Fruit fly (Drosophila melanogaster) whole organism, embryonic: ENCODE results near the gene mask.

Experiments
- Adf1 ChIP-seq: fragments of 200-800 bp; sonication (Bioruptor generic); IDR thresholded peaks from 2 replicates; pipeline ENCODE4 v1.3.6; 2022; ENCODE audit warnings: missing biosample characterization, missing genetic modification characterization
- Blimp-1 ChIP-seq: fragments of 200-800 bp; sonication (Bioruptor generic); optimal IDR thresholded peaks from 3 replicates; lab custom pipeline; 2018; ENCODE audit warnings: missing biosample characterization, missing genetic modification characterization, mild to moderate bottlenecking, moderate library complexity, missing genetic modification reagents
- CG11695 ChIP-seq: fragments of 200-800 bp; sonication (Bioruptor generic); IDR thresholded peaks from 3 replicates; pipeline ENCODE4 v1.3.6; 2022; ENCODE audit warnings: missing biosample characterization, missing genetic modification characterization
- CG13287 ChIP-seq: fragments of 200-800 bp; sonication (Bioruptor generic); IDR thresholded peaks from 2 replicates; pipeline ENCODE4 v1.3.6; 2022; ENCODE audit warnings: missing biosample characterization, missing genetic modification characterization; ENCODE audit not compliant: partially characterized antibody
- CG14965 ChIP-seq: fragments of 200-800 bp; sonication (Bioruptor generic); optimal IDR thresholded peaks from 2 replicates; lab custom pipeline; 2016; ENCODE audit warnings: missing biosample characterization, missing genetic modification characterization, borderline replicate concordance
- CG16863 ChIP-seq: fragments of 200-800 bp; sonication (Bioruptor generic); optimal IDR thresholded peaks from 3 replicates; lab custom pipeline; 2016; ENCODE audit warnings: missing biosample characterization, missing genetic modification characterization
- CG17186 ChIP-seq: fragments of 200-800 bp; sonication (Bioruptor generic); optimal IDR thresholded peaks from 3 replicates; lab custom pipeline; 2017; ENCODE audit warnings: missing biosample characterization, missing genetic modification reagents, missing genetic modification characterization
- CG17361 ChIP-seq: fragments of 200-800 bp; sonication (Bioruptor generic); IDR thresholded peaks from 3 replicates; pipeline ENCODE4 v1.3.6; 2022; ENCODE audit warnings: missing biosample characterization, missing genetic modification characterization
- CG30403 ChIP-seq: fragments of 200-800 bp; sonication (Bioruptor generic); optimal IDR thresholded peaks from 3 replicates; lab custom pipeline; 2016; ENCODE audit warnings: missing biosample characterization, missing genetic modification characterization
- CG31224 ChIP-seq: fragments of 200-800 bp; sonication (Bioruptor generic); IDR thresholded peaks from 2 replicates; pipeline ENCODE4 v1.3.6; 2022; ENCODE audit warnings: missing biosample characterization, missing genetic modification characterization
- CG3163 ChIP-seq: fragments of 200-800 bp; sonication (Bioruptor generic); optimal IDR thresholded peaks from 3 replicates; lab custom pipeline; 2016; ENCODE audit warnings: missing biosample characterization, missing genetic modification characterization
- CG3726 ChIP-seq: fragments of 200-800 bp; sonication (Bioruptor generic); IDR thresholded peaks from 3 replicates; pipeline ENCODE4, ENCODE4 v1.3.6; 2022; ENCODE audit warnings: missing biosample characterization, missing genetic modification characterization
- CG4360 ChIP-seq: fragments of 200-800 bp; sonication (Bioruptor generic); IDR thresholded peaks from 2 replicates; pipeline ENCODE4 v1.3.6; 2022; ENCODE audit warnings: missing biosample characterization, missing genetic modification characterization
- CG7556 ChIP-seq: fragments of 200-800 bp; sonication (Bioruptor generic); optimal IDR thresholded peaks from 2 replicates; lab custom pipeline; 2017; ENCODE audit warnings: missing biosample characterization, mild to moderate bottlenecking, missing genetic modification characterization
- CG7963 ChIP-seq: fragments of 200-800 bp; sonication (Bioruptor generic); IDR thresholded peaks from 3 replicates; pipeline ENCODE4 v1.3.6; 2022; ENCODE audit warnings: missing biosample characterization, missing genetic modification characterization; ENCODE audit not compliant: partially characterized antibody
- CG8290 ChIP-seq, 3 experiments: fragments of 200-800 bp; sonication (Bioruptor generic); optimal IDR thresholded peaks; 2 replicates each; lab custom pipeline; 2016 to 2019; ENCODE audit warnings: missing biosample characterization in 3 of 3, missing genetic modification characterization in 3 of 3, mild to moderate bottlenecking in 2 of 3, moderate library complexity in 1 of 3
- CG9609 ChIP-seq: fragments of 200-800 bp; sonication (Bioruptor generic); optimal IDR thresholded peaks from 3 replicates; lab custom pipeline; 2016; ENCODE audit warnings: missing biosample characterization, missing genetic modification characterization
- CG9727 ChIP-seq: fragments of 200-800 bp; sonication (Bioruptor generic); optimal IDR thresholded peaks from 3 replicates; lab custom pipeline; 2017; ENCODE audit warnings: missing biosample characterization, mild to moderate bottlenecking, missing genetic modification characterization
- Ets65A ChIP-seq: fragments of 200-800 bp; sonication (Bioruptor generic); peaks from one replicate; lab custom pipeline; 2016; ENCODE audit warnings: missing biosample characterization, missing genetic modification characterization
- Fer1 ChIP-seq: fragments of 200-800 bp; sonication (Bioruptor generic); optimal IDR thresholded peaks from 2 replicates; lab custom pipeline; 2017; ENCODE audit warnings: missing biosample characterization, mild to moderate bottlenecking, missing genetic modification characterization
- HLH54F ChIP-seq: fragments of 200-800 bp; sonication (Bioruptor generic); optimal IDR thresholded peaks from 3 replicates; lab custom pipeline; 2016; ENCODE audit warnings: missing biosample characterization, missing genetic modification characterization
- Hr78 ChIP-seq, 2 experiments: fragments of 200-800 bp in 1 of 2; fragments of >200 bp in 1 of 2; sonication (Bioruptor generic) in 1 of 2; optimal IDR thresholded peaks; 2 replicates each; lab custom pipeline; 2017 to 2019; ENCODE audit warnings: missing biosample characterization in 2 of 2, missing genetic modification characterization in 2 of 2, mild to moderate bottlenecking in 1 of 2, moderate library complexity in 1 of 2
- Lhr ChIP-seq: fragments of 200-800 bp; sonication (Bioruptor generic); optimal IDR thresholded peaks from 3 replicates; lab custom pipeline; 2017; ENCODE audit warnings: mild to moderate bottlenecking, missing biosample characterization, missing genetic modification reagents, missing genetic modification characterization
- MESR4 ChIP-seq: fragments of 200-800 bp; sonication (Bioruptor generic); optimal IDR thresholded peaks from 2 replicates; lab custom pipeline; 2018; ENCODE audit warnings: missing biosample characterization, mild to moderate bottlenecking, missing genetic modification characterization, moderate library complexity
- NfI ChIP-seq: fragments of 200-800 bp; sonication (Bioruptor generic); optimal IDR thresholded peaks from 3 replicates; lab custom pipeline; 2018; ENCODE audit warnings: missing biosample characterization, mild to moderate bottlenecking, missing genetic modification characterization, moderate library complexity
- Sin3A ChIP-seq: fragments of >200 bp; optimal IDR thresholded peaks from 2 replicates; lab custom pipeline; 2018
- Six4 ChIP-seq: fragments of 200-800 bp; sonication (Bioruptor generic); optimal IDR thresholded peaks from 2 replicates; lab custom pipeline; 2016; ENCODE audit warnings: missing biosample characterization, missing genetic modification characterization
- aop ChIP-seq: fragments of 200-800 bp; sonication (Bioruptor generic); IDR thresholded peaks from 2 replicates; pipeline ENCODE4 v1.3.6; 2022; ENCODE audit warnings: missing biosample characterization, missing genetic modification characterization
- cg ChIP-seq: fragments of 200-800 bp; sonication (Bioruptor generic); optimal IDR thresholded peaks from 3 replicates; lab custom pipeline; 2019; ENCODE audit warnings: missing biosample characterization, mild to moderate bottlenecking, missing genetic modification characterization, moderate library complexity
- chif ChIP-seq, 2 experiments: fragments of 200-800 bp; sonication (Bioruptor generic); optimal IDR thresholded peaks; 3 replicates each; lab custom pipeline; 2016; ENCODE audit warnings: missing biosample characterization in 2 of 2, missing genetic modification characterization in 2 of 2
- crol ChIP-seq: fragments of 200-800 bp; sonication (Bioruptor generic); IDR thresholded peaks from 2 replicates; pipeline ENCODE4 v1.3.6; 2022; ENCODE audit warnings: missing biosample characterization, missing genetic modification characterization
- crp ChIP-seq, 2 experiments: fragments of 200-800 bp; sonication (Bioruptor generic); optimal IDR thresholded peaks; 2 replicates in 1 of 2; 3 replicates in 1 of 2; lab custom pipeline; 2017; ENCODE audit warnings: missing biosample characterization in 2 of 2, missing genetic modification characterization in 2 of 2, mild to moderate bottlenecking in 1 of 2, moderate library complexity in 1 of 2
- esg ChIP-seq: fragments of 200-800 bp; sonication (Bioruptor generic); conservative IDR thresholded peaks from 2 replicates; pipeline ENCODE4 v1.3.6; 2022; ENCODE audit warnings: missing biosample characterization, missing genetic modification characterization
- ftz-f1 ChIP-seq: fragments of 200-800 bp; sonication (Bioruptor generic); optimal IDR thresholded peaks from 2 replicates; lab custom pipeline; 2016; ENCODE audit warnings: missing biosample characterization, missing genetic modification characterization
- hkb ChIP-seq, 2 experiments: fragments of 200-800 bp in 1 of 2; fragments of >200 bp in 1 of 2; sonication (Bioruptor generic) in 1 of 2; IDR thresholded peaks in 1 of 2; optimal IDR thresholded peaks in 1 of 2; 2 replicates each; pipeline versions ENCODE4 v1.3.6 to Lab custom; 2017 to 2022; ENCODE audit warnings: missing biosample characterization in 1 of 2, missing genetic modification characterization in 1 of 2
- lola ChIP-seq, 3 experiments: fragments of >200 bp in 2 of 3; fragments of 200-800 bp in 1 of 3; sonication (Bioruptor generic) in 1 of 3; optimal IDR thresholded peaks; 2 replicates each; lab custom pipeline; 2017 to 2019; ENCODE audit warnings: missing biosample characterization in 3 of 3, missing genetic modification characterization in 3 of 3, mild to moderate bottlenecking in 1 of 3, moderate library complexity in 1 of 3
- p53 ChIP-seq: fragments of 200-800 bp; sonication (Bioruptor generic); optimal IDR thresholded peaks from 2 replicates; lab custom pipeline; 2016; ENCODE audit warnings: missing biosample characterization, missing genetic modification characterization
- scrt ChIP-seq: fragments of 200-800 bp; sonication (Bioruptor generic); optimal IDR thresholded peaks from 2 replicates; lab custom pipeline; 2018; ENCODE audit warnings: missing biosample characterization, mild to moderate bottlenecking, missing genetic modification characterization, moderate library complexity
- so ChIP-seq: fragments of 200-800 bp; sonication (Bioruptor generic); IDR thresholded peaks from 3 replicates; pipeline ENCODE4 v1.3.6; 2022; ENCODE audit warnings: missing biosample characterization, missing genetic modification characterization
- zen2 ChIP-seq: fragments of 200-800 bp; sonication (Bioruptor generic); IDR thresholded peaks from 3 replicates; pipeline ENCODE4 v1.3.6; 2022; ENCODE audit warnings: missing biosample characterization, missing genetic modification characterization; ENCODE audit not compliant: partially characterized antibody

mask gene

dm6 chr3R:24259278-24260040 lies 29.1 kb downstream of the mask start (continued):
- no peak for TF ChIP-seq Sin3A
- TF ChIP-seq p53: peak; percentile 68
- TF ChIP-seq Fer1 (GFP tag; lab: Kevin White, UChicago): peak; percentile 89
- TF ChIP-seq NfI (GFP tag; lab: Kevin White, UChicago): peak; percentile 89
- TF ChIP-seq CG16863 (GFP tag; lab: Kevin White, UChicago): peak; percentile 89
- no peak for TF ChIP-seq cg
- peak; percentile 58 for TF ChIP-seq CG17186 (GFP tag; lab: Kevin White, UChicago)
- TF ChIP-seq HLH54F (GFP tag; lab: Kevin White, UChicago): peak; percentile 87
- peak; percentile 89 to 91 for TF ChIP-seq chif (GFP tag; optimal IDR thresholded peaks at IDR 0.05; lab: Kevin White, UChicago)
- TF ChIP-seq CG13287: 0 out of 2 replicates have a peak, but pooled peaks have one; percentile 13
- TF ChIP-seq, all 482 proteins: peak for 413

dm6 chr3R:24260041-24260379 lies 29.6 kb downstream of the mask start:
- 0 out of 2 replicates have a peak, but pooled peaks have one; percentile 39 for TF ChIP-seq CG4360
- peak; percentile 67 for TF ChIP-seq CG8290 (GFP tag; optimal IDR thresholded peaks at IDR 0.05; lab: Kevin White, UChicago)
- TF ChIP-seq CG8290 (tag; optimal IDR thresholded peaks at IDR 0.05; lab: Kevin White, UChicago): no peak
- TF ChIP-seq CG7963 (GFP tag; lab: Robert Waterston, UW): no peak
- TF ChIP-seq CG31224 (GFP tag; lab: Robert Waterston, UW): no peak
- peak in 1 of 2 experiments; percentile 42 for TF ChIP-seq crp (GFP tag; optimal IDR thresholded peaks at IDR 0.05; lab: Kevin White, UChicago)
- peak; percentile 64 for TF ChIP-seq Lhr (GFP tag; lab: Kevin White, UChicago)
- 0 out of 2 replicates have a peak, but pooled peaks have one; percentile 1 for TF ChIP-seq aop (GFP tag; lab: Robert Waterston, UW)
- TF ChIP-seq CG7556: peak; percentile 59
- TF ChIP-seq CG9609 (GFP tag; lab: Kevin White, UChicago): peak; percentile 88
- TF ChIP-seq CG14965 (GFP tag; lab: Kevin White, UChicago): peak; percentile 30
- TF ChIP-seq Ets65A (GFP tag; lab: Kevin White, UChicago): peak; percentile 96
- no peak for TF ChIP-seq CG16863 (GFP tag; lab: Kevin White, UChicago)
- TF ChIP-seq CG3726: peak; percentile 1; the same call in 1 of the 3 replicates
- TF ChIP-seq hkb (optimal IDR thresholded peaks at IDR 0.05; lab: Kevin White, UChicago): no peak
- 0 out of 2 replicates have a peak, but pooled peaks have one; percentile 4 for TF ChIP-seq hkb (GFP tag; IDR thresholded peaks at IDR 0.05; lab: Robert Waterston, UW)
- peak; percentile 85 for TF ChIP-seq ftz-f1 (GFP tag; lab: Kevin White, UChicago)
- TF ChIP-seq esg: no peak
- peak; percentile 1; the same call in 1 of the 3 replicates for TF ChIP-seq so
- TF ChIP-seq Six4 (GFP tag; lab: Kevin White, UChicago): no peak
- TF ChIP-seq lola (GFP tag; optimal IDR thresholded peaks at IDR 0.05; lab: Kevin White, UChicago): peak in 1 of 3 experiments; percentile 16
- no peak for TF ChIP-seq Blimp-1 (GFP tag; lab: Kevin White, UChicago)
- TF ChIP-seq CG9727: peak; percentile 54
- peak; percentile 47; the same call in 1 of the 2 replicates for TF ChIP-seq crol (GFP tag; lab: Robert Waterston, UW)
- peak in 1 of 2 experiments; percentile 6 for TF ChIP-seq Hr78 (GFP tag; optimal IDR thresholded peaks at IDR 0.05; lab: Kevin White, UChicago)
- TF ChIP-seq Adf1: no peak
- peak; percentile 66 for TF ChIP-seq CG3163 (GFP tag; lab: Kevin White, UChicago)
- no peak for TF ChIP-seq zen2 (GFP tag; lab: Robert Waterston, UW)
- TF ChIP-seq CG17361: peak; percentile 56; the same call in 1 of the 3 replicates
- no peak for TF ChIP-seq scrt (GFP tag; lab: Kevin White, UChicago)
- TF ChIP-seq CG30403 (GFP tag; lab: Kevin White, UChicago): peak; percentile 7
- TF ChIP-seq MESR4 (GFP tag; lab: Kevin White, UChicago): peak; percentile 32
- TF ChIP-seq CG11695 (GFP tag; lab: Robert Waterston, UW): 0 out of 3 replicates have a peak, but pooled peaks have one; percentile 0
